Worm (Caenorhabditis elegans) whole organism, late embryonic: ENCODE results near the gene C34H4.2.

Source experiments
- C38D4.7 ChIP-seq: fragments of 200-800 bp; sonication (Bioruptor generic); optimal IDR thresholded peaks from 2 replicates; lab custom pipeline; 2018; ENCODE audit warnings: mild to moderate bottlenecking, missing genetic modification characterization, moderate library complexity, missing compliant biosample characterization
- F13H6.1 ChIP-seq: sonication (generic microtip); optimal IDR thresholded peaks from 2 replicates; lab custom pipeline; 2016; ENCODE audit warnings: missing genetic modification characterization, missing compliant biosample characterization
- K02D7.2 ChIP-seq: sonication (generic microtip); optimal IDR thresholded peaks from 2 replicates; lab custom pipeline; 2017; ENCODE audit warnings: mild to moderate bottlenecking, missing genetic modification characterization, missing compliant biosample characterization
- ama-1 ChIP-seq: fragments of 150-350 bp; optimal IDR thresholded peaks from 2 replicates; lab custom pipeline; 2014
- ceh-18 ChIP-seq: sonication (generic microtip); optimal IDR thresholded peaks from 2 replicates; lab custom pipeline; 2016; ENCODE audit warnings: missing genetic modification characterization, missing compliant biosample characterization
- ceh-22 ChIP-seq: sonication (generic microtip); optimal IDR thresholded peaks from 2 replicates; lab custom pipeline; 2017; ENCODE audit warnings: missing biosample characterization, missing genetic modification characterization
- ceh-30 ChIP-seq: fragments of 150-350 bp; optimal IDR thresholded peaks from 2 replicates; lab custom pipeline; 2014; ENCODE audit warnings: missing biosample characterization, missing genetic modification characterization
- ceh-31 ChIP-seq: sonication (generic microtip); optimal IDR thresholded peaks from 2 replicates; lab custom pipeline; 2016; ENCODE audit warnings: missing genetic modification characterization, missing compliant biosample characterization
- ceh-45 ChIP-seq: fragments of 200-800 bp; sonication (Bioruptor generic); IDR thresholded peaks from 2 replicates; pipeline ENCODE4 v1.3.6; 2022; ENCODE audit warnings: missing genetic modification reagents, missing genetic modification characterization, missing compliant biosample characterization
- ceh-48 ChIP-seq: sonication (generic microtip); optimal IDR thresholded peaks from 2 replicates; lab custom pipeline; 2016; ENCODE audit warnings: missing genetic modification characterization, inconsistent platforms, missing compliant biosample characterization
- ceh-6 ChIP-seq: fragments of 200-800 bp; sonication (Bioruptor generic); optimal IDR thresholded peaks from 2 replicates; lab custom pipeline; 2018; ENCODE audit warnings: mild to moderate bottlenecking, missing genetic modification characterization, missing compliant biosample characterization
- che-1 ChIP-seq: sonication (generic microtip); optimal IDR thresholded peaks from 2 replicates; lab custom pipeline; 2016; ENCODE audit warnings: mild to moderate bottlenecking, missing genetic modification characterization, missing compliant biosample characterization
- dve-1 ChIP-seq: sonication (generic microtip); optimal IDR thresholded peaks from 2 replicates; lab custom pipeline; 2017; ENCODE audit warnings: antibody characterized with exemption, mild to moderate bottlenecking, missing genetic modification characterization, missing compliant biosample characterization
- elt-2 ChIP-seq: sonication (generic microtip); optimal IDR thresholded peaks from 2 replicates; lab custom pipeline; 2016; ENCODE audit warnings: missing genetic modification reagents, missing genetic modification characterization, missing compliant biosample characterization
- eyg-1 ChIP-seq: sonication (generic microtip); optimal IDR thresholded peaks from 2 replicates; lab custom pipeline; 2016; ENCODE audit warnings: missing genotype, missing genetic modification characterization, missing compliant biosample characterization
- fkh-10 ChIP-seq: fragments of 150-350 bp; optimal IDR thresholded peaks from 2 replicates; lab custom pipeline; 2014; ENCODE audit warnings: missing biosample characterization, missing genetic modification reagents, missing genetic modification characterization
- fkh-6 ChIP-seq: sonication (generic microtip); optimal IDR thresholded peaks from 2 replicates; lab custom pipeline; 2016; ENCODE audit warnings: missing genetic modification characterization, missing compliant biosample characterization
- gmeb-2 ChIP-seq: sonication (generic microtip); optimal IDR thresholded peaks from 2 replicates; lab custom pipeline; 2016; ENCODE audit warnings: missing genetic modification characterization, inconsistent platforms, missing compliant biosample characterization
- hlh-15 ChIP-seq: sonication (generic microtip); optimal IDR thresholded peaks from 2 replicates; lab custom pipeline; 2016; ENCODE audit warnings: missing genetic modification characterization, missing compliant biosample characterization
- hlh-30 ChIP-seq: sonication (generic microtip); optimal IDR thresholded peaks from 2 replicates; lab custom pipeline; 2017; ENCODE audit warnings: antibody characterized with exemption, missing genetic modification characterization, missing compliant biosample characterization; ENCODE audit not compliant: insufficient read depth
- hlh-8 ChIP-seq: sonication (generic microtip); optimal IDR thresholded peaks from 2 replicates; lab custom pipeline; 2016; ENCODE audit warnings: missing genotype, missing genetic modification characterization, missing compliant biosample characterization
- lim-6 ChIP-seq: sonication (generic microtip); optimal IDR thresholded peaks from 2 replicates; lab custom pipeline; 2016; ENCODE audit warnings: missing genetic modification characterization, missing compliant biosample characterization
- lin-11 ChIP-seq: fragments of 200-800 bp; sonication (Bioruptor generic); optimal IDR thresholded peaks from 2 replicates; lab custom pipeline; 2018; ENCODE audit warnings: mild to moderate bottlenecking, missing genetic modification characterization, missing compliant biosample characterization
- madf-2 ChIP-seq: sonication (generic microtip); optimal IDR thresholded peaks from 2 replicates; lab custom pipeline; 2017; ENCODE audit warnings: missing genetic modification characterization, missing compliant biosample characterization
- nfya-1 ChIP-seq: sonication (generic microtip); optimal IDR thresholded peaks from 2 replicates; lab custom pipeline; 2017; ENCODE audit warnings: missing genetic modification characterization, mild to moderate bottlenecking, missing compliant biosample characterization, antibody characterized with exemption, moderate library complexity
- nhr-232 ChIP-seq: sonication (generic microtip); optimal IDR thresholded peaks from 2 replicates; lab custom pipeline; 2016; ENCODE audit warnings: missing genetic modification characterization, missing compliant biosample characterization
- npax-4 ChIP-seq: sonication (generic microtip); optimal IDR thresholded peaks from 2 replicates; lab custom pipeline; 2016; ENCODE audit warnings: missing genetic modification characterization, missing compliant biosample characterization
- odd-2 ChIP-seq: sonication (generic microtip); optimal IDR thresholded peaks from 2 replicates; lab custom pipeline; 2017; ENCODE audit warnings: antibody characterized with exemption, mild to moderate bottlenecking, missing genetic modification characterization, missing compliant biosample characterization
- pag-3 ChIP-seq: sonication (generic microtip); optimal IDR thresholded peaks from 2 replicates; lab custom pipeline; 2016; ENCODE audit warnings: missing compliant biosample characterization, missing genetic modification characterization, borderline replicate concordance
- pat-9 ChIP-seq: fragments of 200-800 bp; sonication (Bioruptor generic); optimal IDR thresholded peaks from 2 replicates; lab custom pipeline; 2018; ENCODE audit warnings: mild to moderate bottlenecking, missing genetic modification characterization, moderate library complexity, missing compliant biosample characterization
- pax-1 ChIP-seq: fragments of 150-350 bp; optimal IDR thresholded peaks from 2 replicates; lab custom pipeline; 2014; ENCODE audit warnings: missing biosample characterization, missing genetic modification characterization
- pha-2 ChIP-seq: sonication (generic microtip); optimal IDR thresholded peaks from 2 replicates; lab custom pipeline; 2017; ENCODE audit warnings: mild to moderate bottlenecking, missing genetic modification characterization, missing compliant biosample characterization
- pha-4 ChIP-seq: fragments of 150-350 bp; optimal IDR thresholded peaks from 2 replicates; lab custom pipeline; 2018; ENCODE audit warnings: missing biosample characterization, missing genetic modification reagents, missing genetic modification characterization
- pqm-1 ChIP-seq: sonication (generic microtip); optimal IDR thresholded peaks from 2 replicates; lab custom pipeline; 2016; ENCODE audit warnings: missing genetic modification characterization, missing compliant biosample characterization
- pros-1 ChIP-seq: fragments of 150-350 bp; optimal IDR thresholded peaks from 2 replicates; lab custom pipeline; 2014; ENCODE audit warnings: missing biosample characterization, missing genetic modification reagents, missing genetic modification characterization
- ref-2 ChIP-seq: sonication (generic microtip); optimal IDR thresholded peaks from 2 replicates; lab custom pipeline; 2016; ENCODE audit warnings: missing genetic modification characterization, missing compliant biosample characterization
- rnt-1 ChIP-seq: sonication (generic microtip); optimal IDR thresholded peaks from 2 replicates; lab custom pipeline; 2016; ENCODE audit warnings: missing genetic modification characterization, missing compliant biosample characterization
- sdc-2 ChIP-seq: sonication (generic microtip); optimal IDR thresholded peaks from 2 replicates; lab custom pipeline; 2016; ENCODE audit warnings: missing genotype, missing genetic modification characterization, missing compliant biosample characterization
- ttx-3 ChIP-seq: sonication (generic microtip); optimal IDR thresholded peaks from 2 replicates; lab custom pipeline; 2016; ENCODE audit warnings: missing genetic modification reagents, missing genetic modification characterization, missing compliant biosample characterization
- unc-3 ChIP-seq, 2 experiments: fragments of 200-800 bp in 1 of 2; sonication (Bioruptor generic) in 1 of 2; sonication (generic microtip) in 1 of 2; conservative IDR thresholded peaks in 1 of 2; optimal IDR thresholded peaks in 1 of 2; 2 replicates each; pipeline versions ENCODE4 v1.3.6 to Lab custom; 2016 to 2022; ENCODE audit warnings: missing compliant biosample characterization in 2 of 2, missing genetic modification characterization in 2 of 2, missing genetic modification reagents in 1 of 2
- unc-42 ChIP-seq: sonication (generic microtip); optimal IDR thresholded peaks from 2 replicates; lab custom pipeline; 2016; ENCODE audit warnings: missing genotype, missing genetic modification characterization, missing compliant biosample characterization
- unc-55 ChIP-seq: sonication (generic microtip); optimal IDR thresholded peaks from 2 replicates; lab custom pipeline; 2017; ENCODE audit warnings: missing biosample characterization, missing genetic modification reagents, missing genetic modification characterization
- unc-86 ChIP-seq: sonication (generic microtip); optimal IDR thresholded peaks from 2 replicates; lab custom pipeline; 2016; ENCODE audit warnings: missing genetic modification characterization, missing compliant biosample characterization
- zip-5 ChIP-seq: sonication (generic microtip); optimal IDR thresholded peaks from 2 replicates; lab custom pipeline; 2016; ENCODE audit warnings: missing genetic modification characterization, missing compliant biosample characterization
- ztf-16 ChIP-seq: sonication (generic microtip); optimal IDR thresholded peaks from 2 replicates; lab custom pipeline; 2017; ENCODE audit warnings: missing genetic modification characterization, missing compliant biosample characterization

C34H4.2 gene

DNA sequence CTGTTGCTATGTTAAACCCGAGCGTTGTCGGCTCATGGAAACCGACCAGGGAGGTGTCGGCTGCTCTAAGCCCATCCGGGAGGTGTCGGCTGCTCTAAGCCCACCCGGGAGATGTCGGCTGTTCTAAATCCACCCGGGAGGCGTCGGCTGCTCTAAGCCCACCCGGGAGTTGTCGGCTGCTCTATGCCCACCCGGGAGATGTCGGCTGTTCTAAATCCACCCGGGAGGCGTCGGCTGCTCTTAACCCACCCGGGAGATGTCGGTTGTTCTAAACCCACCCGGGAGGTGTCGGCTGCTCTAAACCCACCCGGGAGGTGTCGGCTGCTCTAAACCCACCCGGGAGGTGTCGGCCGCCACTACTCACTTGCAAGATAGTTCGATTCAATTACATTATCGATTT lies 37.7 kb upstream of the C34H4.2 start:
- TF ChIP-seq pat-9 (no peak), pqm-1 (tag; lab: Kevin White, UChicago) (no peak), hlh-8 (tag; lab: Kevin White, UChicago) (no peak), rnt-1 (no peak), npax-4 (tag; lab: Kevin White, UChicago) (no peak), ceh-31 (no peak), ceh-6 (no peak), ref-2 (tag; lab: Kevin White, UChicago) (no peak), eyg-1 (tag; lab: Kevin White, UChicago) (no peak), F13H6.1 (tag; lab: Kevin White, UChicago) (no peak), fkh-10 (GFP tag; lab: Kevin White, UChicago) (no peak), hlh-15 (tag; lab: Kevin White, UChicago) (no peak), fkh-6 (tag; lab: Kevin White, UChicago) (no peak), ceh-22 (tag; lab: Kevin White, UChicago) (no peak), nhr-232 (tag; lab: Kevin White, UChicago) (no peak), dve-1 (no peak), nfya-1 (no peak), ceh-18 (tag; lab: Kevin White, UChicago) (no peak), ama-1 (no peak)

DNA sequence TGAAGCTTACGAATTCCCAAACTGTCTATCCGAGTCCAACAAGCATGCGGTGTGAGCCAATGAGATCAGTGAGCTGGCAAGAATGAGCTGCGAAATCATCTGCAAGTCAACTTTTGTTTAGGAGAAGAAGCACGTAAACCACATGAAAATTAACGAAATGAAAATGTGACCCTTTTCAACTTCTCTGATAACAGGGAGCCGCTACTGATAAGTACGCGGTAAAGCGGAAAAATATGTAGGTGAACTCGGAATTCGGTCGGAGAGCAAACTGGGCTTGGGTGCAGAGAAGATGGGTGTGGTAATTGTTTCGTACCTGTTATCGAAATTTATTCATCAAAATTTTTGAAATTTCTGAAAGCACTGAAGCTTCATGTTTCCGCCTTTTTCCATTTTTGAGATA lies 37.0 kb upstream of the C34H4.2 start, which contains the start of gene clec-172:
TSS of gene clec-172 (minus strand) at position 101 of the 400 bp plus-strand sequence.
- no peak for TF ChIP-seq lim-6
- TF ChIP-seq ttx-3 (tag; lab: Kevin White, UChicago) = no peak
- no peak for TF ChIP-seq hlh-30
- TF ChIP-seq ama-1 = no peak
- TF ChIP-seq ceh-48 (tag; lab: Kevin White, UChicago) = no peak
- no peak for TF ChIP-seq gmeb-2
- TF ChIP-seq ceh-6 = no peak
- TF ChIP-seq unc-3 (GFP tag; conservative IDR thresholded peaks at IDR 0.05; lab: Robert Waterston, UW) = no peak
- no peak for TF ChIP-seq unc-3 (tag; optimal IDR thresholded peaks at IDR 0.05; lab: Kevin White, UChicago)
- no peak for TF ChIP-seq elt-2 (tag; lab: Kevin White, UChicago)
- TF ChIP-seq pag-3 = no peak
- no peak for TF ChIP-seq unc-42 (tag; lab: Kevin White, UChicago)
- TF ChIP-seq che-1 (tag; lab: Kevin White, UChicago) = no peak
- no peak for TF ChIP-seq pros-1 (tag; lab: Kevin White, UChicago)
- no peak for TF ChIP-seq pqm-1 (tag; lab: Kevin White, UChicago)

DNA sequence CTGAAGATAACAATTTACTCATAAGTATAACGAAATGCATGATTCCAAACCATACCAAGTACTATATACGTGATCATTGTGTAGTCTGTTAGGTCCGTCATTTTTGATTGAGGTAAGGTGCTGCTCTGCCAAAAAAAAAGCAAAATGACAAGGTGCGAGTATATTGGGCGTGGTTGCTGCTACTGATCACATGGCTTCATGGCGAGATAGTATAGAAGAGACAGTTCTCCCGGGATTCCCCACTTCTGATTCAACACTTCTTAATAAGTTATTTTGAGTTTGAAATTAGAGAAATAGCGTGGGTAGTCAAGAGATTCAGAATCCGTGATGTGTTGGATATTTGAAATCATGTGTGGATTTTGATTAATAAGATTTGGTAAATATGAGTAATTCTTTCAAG lies 32.3 kb upstream of the C34H4.2 start, which contains the start of gene K03H6.4:
TSS of gene K03H6.4 (minus strand) at position 101 of the 400 bp plus-strand sequence.
- TF ChIP-seq C38D4.7 = no peak
- TF ChIP-seq nfya-1 = no peak
- no peak for TF ChIP-seq pax-1 (tag; lab: Kevin White, UChicago)
- TF ChIP-seq odd-2 (tag; lab: Kevin White, UChicago) = no peak
- TF ChIP-seq unc-86 = no peak
- no peak for TF ChIP-seq elt-2 (tag; lab: Kevin White, UChicago)
- no peak for TF ChIP-seq ama-1
- no peak for TF ChIP-seq zip-5
- TF ChIP-seq ceh-45 (GFP tag; lab: Robert Waterston, UW) = no peak
- TF ChIP-seq, all 69 proteins: peak for 0

DNA sequence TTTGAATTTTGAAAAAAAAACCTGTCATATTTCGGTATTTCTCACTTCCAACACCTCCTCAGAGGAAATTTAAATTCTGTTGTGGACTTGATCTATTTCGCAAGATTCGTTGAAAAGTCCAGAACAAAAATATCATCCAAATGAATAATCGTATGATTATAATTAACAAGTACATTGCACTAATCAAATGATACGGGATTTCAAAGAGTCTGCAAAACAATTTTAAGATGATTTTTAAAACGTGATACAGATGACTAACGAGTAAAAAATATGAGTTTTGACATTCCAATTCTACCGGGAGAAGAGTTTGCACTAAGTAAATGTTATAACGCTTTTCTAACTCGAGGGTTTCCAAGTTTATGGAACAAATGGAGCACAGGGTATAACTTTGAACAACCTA lies 31.2 kb upstream of the C34H4.2 start:
- TF ChIP-seq ceh-18 (tag; lab: Kevin White, UChicago) (no peak), sdc-2 (tag; lab: Kevin White, UChicago) (no peak), pha-4 (tag; lab: Kevin White, UChicago) (no peak), ztf-16 (tag; lab: Kevin White, UChicago) (no peak), pha-2 (no peak), F13H6.1 (tag; lab: Kevin White, UChicago) (no peak), gmeb-2 (no peak), ceh-45 (GFP tag; lab: Robert Waterston, UW) (no peak), ceh-6 (no peak), lin-11 (tag; lab: Kevin White, UChicago) (no peak), pag-3 (no peak), hlh-15 (tag; lab: Kevin White, UChicago) (no peak), K02D7.2 (tag; lab: Kevin White, UChicago) (no peak), madf-2 (no peak), ceh-30 (no peak), unc-55 (GFP tag; lab: Kevin White, UChicago) (no peak)
